Fruit fly (Drosophila melanogaster): ENCODE measurements around the gene CG9988.

Gene CG9988

dm6 chr3R:28599238-28600127 lies 36.7 kb upstream of the CG9988 start, which contains the start of the genes Noa36 and Hrb98DE (continued):
- TF ChIP-seq CG17612 (GFP tag; IDR thresholded peaks at IDR 0.05): no peak
- TF ChIP-seq hb (GFP tag; IDR thresholded peaks at IDR 0.05; ENCODE audit: partially characterized antibody): no peak
- no peak for TF ChIP-seq CG7963 (GFP tag; IDR thresholded peaks at IDR 0.05; ENCODE audit: partially characterized antibody)
- TF ChIP-seq CG18476 (GFP tag; optimal IDR thresholded peaks at IDR 0.05): no peak
- TF ChIP-seq CG7839 (tag; optimal IDR thresholded peaks at IDR 0.05): peak; percentile 52
- TF ChIP-seq sd (tag; optimal IDR thresholded peaks at IDR 0.05): no peak
- no peak for TF ChIP-seq HLHmδ (GFP tag; optimal IDR thresholded peaks at IDR 0.05)
- no peak for TF ChIP-seq fd102C (GFP tag; optimal IDR thresholded peaks at IDR 0.05)
- TF ChIP-seq CG13775 (GFP tag; optimal IDR thresholded peaks at IDR 0.05): peak; percentile 27
- no peak for TF ChIP-seq bowl (GFP tag; IDR thresholded peaks at IDR 0.05)
- no peak for TF ChIP-seq org-1 (GFP tag; optimal IDR thresholded peaks at IDR 0.05)
- no peak for TF ChIP-seq CG1529 (GFP tag; optimal IDR thresholded peaks at IDR 0.05)
- no peak for TF ChIP-seq Doc3 (GFP tag; IDR thresholded peaks at IDR 0.05; ENCODE audit: partially characterized antibody)
- no peak; the same call in 1 of the 2 replicates for TF ChIP-seq al (GFP tag; IDR thresholded peaks at IDR 0.05)
- no peak for TF ChIP-seq CG10543 (GFP tag; optimal IDR thresholded peaks at IDR 0.05)
- no peak for TF ChIP-seq Gsc (GFP tag; IDR thresholded peaks at IDR 0.05)
- TF ChIP-seq Trl (optimal IDR thresholded peaks at IDR 0.05): no peak
- peak; percentile 40 for TF ChIP-seq Trl (GFP tag; optimal IDR thresholded peaks at IDR 0.05)
- peak; percentile 1 for TF ChIP-seq dmrt11E (tag; optimal IDR thresholded peaks at IDR 0.05)
- TF ChIP-seq chn (GFP tag; optimal IDR thresholded peaks at IDR 0.05): no peak
- peak; percentile 24 for TF ChIP-seq CG1602 (GFP tag; optimal IDR thresholded peaks at IDR 0.05)
- TF ChIP-seq trem (tag; optimal IDR thresholded peaks at IDR 0.05): peak; percentile 6
- no peak for TF ChIP-seq dati (GFP tag; IDR thresholded peaks at IDR 0.05)
- no peak for TF ChIP-seq Adf1 (GFP tag; IDR thresholded peaks at IDR 0.05)
- TF ChIP-seq Stat92E (GFP tag; optimal IDR thresholded peaks at IDR 0.05): peak in 1 of 3 experiments; percentile 69
- TF ChIP-seq jing (GFP tag; optimal IDR thresholded peaks at IDR 0.05): no peak
- no peak for TF ChIP-seq sr (GFP tag; IDR thresholded peaks at IDR 0.05)
- TF ChIP-seq hkb (optimal IDR thresholded peaks at IDR 0.05): no peak
- TF ChIP-seq hkb (GFP tag; IDR thresholded peaks at IDR 0.05): no peak
- TF ChIP-seq TFAM (GFP tag; optimal IDR thresholded peaks at IDR 0.05): no peak
- TF ChIP-seq shn (GFP tag; optimal IDR thresholded peaks at IDR 0.05): peak; percentile 20
- no peak for TF ChIP-seq CG10147 (GFP tag; optimal IDR thresholded peaks at IDR 0.05)
- TF ChIP-seq H15 (GFP tag; IDR thresholded peaks at IDR 0.05): peak; percentile 30; the same call in 1 of the 3 replicates
- peak; percentile 26 for TF ChIP-seq CG12155 (GFP tag; optimal IDR thresholded peaks at IDR 0.05)
- no peak for TF ChIP-seq chinmo (GFP tag; IDR thresholded peaks at IDR 0.05; ENCODE audit: partially characterized antibody)
- TF ChIP-seq gt (GFP tag; IDR thresholded peaks at IDR 0.05): no peak
- TF ChIP-seq prd (optimal IDR thresholded peaks at IDR 0.05): no peak
- TF ChIP-seq prd (GFP tag; IDR thresholded peaks at IDR 0.05): peak; percentile 65; the same call in 2 of the 3 replicates
- TF ChIP-seq CG18619 (GFP tag; optimal IDR thresholded peaks at IDR 0.05): no peak
- TF ChIP-seq CG31365 (tag; optimal IDR thresholded peaks at IDR 0.05): no peak
- TF ChIP-seq Poxn (GFP tag; IDR thresholded peaks at IDR 0.05): no peak
- TF ChIP-seq luna (GFP tag; optimal IDR thresholded peaks at IDR 0.05): no peak
- TF ChIP-seq CG14965 (GFP tag; optimal IDR thresholded peaks at IDR 0.05; ENCODE audit: borderline replicate concordance): no peak
- peak; percentile 30 for TF ChIP-seq CG12104 (GFP tag; optimal IDR thresholded peaks at IDR 0.05)
- no peak for TF ChIP-seq Myb (GFP tag; optimal IDR thresholded peaks at IDR 0.05)
- TF ChIP-seq Dll (GFP tag; IDR thresholded peaks at IDR 0.05; ENCODE audit: partially characterized antibody): no peak
- TF ChIP-seq CG4328 (GFP tag; optimal IDR thresholded peaks at IDR 0.05): no peak
- TF ChIP-seq CG16779 (GFP tag; IDR thresholded peaks at IDR 0.05): no peak
- TF ChIP-seq CG10462 (GFP tag; optimal IDR thresholded peaks at IDR 0.05): no peak

All from whole organism, embryonic.